Worm (Caenorhabditis elegans) whole organism, L4 larva: ENCODE data around the gene hlh-19.

Experiments
- F37D6.2 ChIP-seq: sonication (generic microtip); optimal IDR thresholded peaks from 2 replicates; lab custom pipeline; 2016; ENCODE audit warnings: mild to moderate bottlenecking, missing genetic modification characterization, missing compliant biosample characterization
- ZK546.5 ChIP-seq, 2 experiments: sonication (generic microtip); optimal IDR thresholded peaks; 2 replicates each; lab custom pipeline; 2017; ENCODE audit warnings: missing biosample characterization in 2 of 2, missing genetic modification characterization in 2 of 2
- aha-1 ChIP-seq: fragments of 150-350 bp; peaks from one replicate; lab custom pipeline; 2014; ENCODE audit warnings: missing biosample characterization, missing genetic modification characterization
- ama-1 ChIP-seq: fragments of 150-350 bp; optimal IDR thresholded peaks from 2 replicates; lab custom pipeline; 2014; ENCODE audit warnings: inconsistent platforms, mixed read lengths
- ceh-20 ChIP-seq: fragments of 200-800 bp; sonication (Bioruptor generic); IDR thresholded peaks from 2 replicates; pipeline ENCODE4 v1.3.6; 2022; ENCODE audit warnings: missing genetic modification reagents, missing genetic modification characterization, missing compliant biosample characterization
- ceh-32 ChIP-seq: sonication (generic microtip); optimal IDR thresholded peaks from 2 replicates; lab custom pipeline; 2016; ENCODE audit warnings: mild to moderate bottlenecking, missing genetic modification characterization, missing compliant biosample characterization; ENCODE audit not compliant: poor library complexity
- ceh-44 ChIP-seq: fragments of 200-800 bp; sonication (Bioruptor generic); IDR thresholded peaks from 2 replicates; pipeline ENCODE4 v1.3.6; 2022; ENCODE audit warnings: missing genetic modification reagents, missing genetic modification characterization, missing compliant biosample characterization
- ctbp-1 ChIP-seq: fragments of 200-800 bp; sonication (Bioruptor generic); IDR thresholded peaks from 2 replicates; pipeline ENCODE4 v1.3.6; 2022; ENCODE audit warnings: missing genetic modification reagents, missing genetic modification characterization, missing compliant biosample characterization
- daf-12 ChIP-seq: fragments of 150-350 bp; optimal IDR thresholded peaks from 2 replicates; lab custom pipeline; 2014; ENCODE audit warnings: missing biosample characterization, missing genetic modification reagents, missing genetic modification characterization
- dmd-6 ChIP-seq: fragments of 200-800 bp; sonication (Bioruptor generic); IDR thresholded peaks from 2 replicates; pipeline ENCODE4 v1.3.6; 2022; ENCODE audit warnings: missing genetic modification reagents, missing genetic modification characterization, missing compliant biosample characterization
- duxl-1 ChIP-seq: sonication (generic microtip); optimal IDR thresholded peaks from 2 replicates; lab custom pipeline; 2016; ENCODE audit warnings: mild to moderate bottlenecking, missing genetic modification characterization, moderate library complexity, missing compliant biosample characterization; ENCODE audit not compliant: poor library complexity
- egl-27 ChIP-seq: sonication (generic microtip); optimal IDR thresholded peaks from 3 replicates; lab custom pipeline; 2017; ENCODE audit warnings: missing biosample characterization, missing genetic modification reagents, missing genetic modification characterization
- egl-43 ChIP-seq: fragments of 200-800 bp; sonication (Bioruptor generic); IDR thresholded peaks from 2 replicates; pipeline ENCODE4 v1.3.6; 2022; ENCODE audit warnings: missing genetic modification reagents, missing genetic modification characterization, missing compliant biosample characterization
- fkh-10 ChIP-seq: fragments of 150-350 bp; optimal IDR thresholded peaks from 2 replicates; lab custom pipeline; 2014; ENCODE audit warnings: missing biosample characterization, missing genetic modification reagents, missing genetic modification characterization
- hif-1 ChIP-seq, 2 experiments: sonication (generic microtip); optimal IDR thresholded peaks; 2 replicates each; lab custom pipeline; 2016 to 2017; ENCODE audit warnings: missing compliant biosample characterization in 2 of 2, missing genetic modification characterization in 2 of 2, missing genetic modification reagents in 2 of 2, missing genotype in 2 of 2, mild to moderate bottlenecking in 1 of 2
- hlh-11 ChIP-seq: fragments of 200-800 bp; sonication (Bioruptor generic); optimal IDR thresholded peaks from 2 replicates; lab custom pipeline; 2018; ENCODE audit warnings: mild to moderate bottlenecking, missing genetic modification characterization, missing compliant biosample characterization
- hlh-30 ChIP-seq: sonication (generic microtip); optimal IDR thresholded peaks from 2 replicates; lab custom pipeline; 2017; ENCODE audit warnings: antibody characterized with exemption, mild to moderate bottlenecking, missing genetic modification characterization, missing compliant biosample characterization; ENCODE audit not compliant: insufficient read depth
- hmg-1.1 ChIP-seq: fragments of 200-800 bp; sonication (Bioruptor generic); IDR thresholded peaks from 2 replicates; pipeline ENCODE4 v1.3.6; 2022; ENCODE audit warnings: missing genetic modification reagents, missing genetic modification characterization, missing compliant biosample characterization
- lir-3 ChIP-seq: sonication (generic microtip); optimal IDR thresholded peaks from 2 replicates; lab custom pipeline; 2016; ENCODE audit warnings: mild to moderate bottlenecking, missing genetic modification characterization, missing compliant biosample characterization
- lsy-2 ChIP-seq, 2 experiments: fragments of 150-350 bp in 1 of 2; sonication (generic microtip) in 1 of 2; optimal IDR thresholded peaks; 2 replicates each; lab custom pipeline; 2014 to 2017; ENCODE audit warnings: missing biosample characterization in 2 of 2, missing genetic modification characterization in 2 of 2
- mdl-1 ChIP-seq, 2 experiments: fragments of 150-350 bp in 1 of 2; sonication (generic microtip) in 1 of 2; optimal IDR thresholded peaks; 2 replicates each; lab custom pipeline; 2014 to 2017; ENCODE audit warnings: missing biosample characterization in 2 of 2, missing genetic modification characterization in 2 of 2
- mdt-29 ChIP-seq: fragments of 200-800 bp; sonication (Bioruptor generic); IDR thresholded peaks from 2 replicates; pipeline ENCODE4 v1.3.6; 2022; ENCODE audit warnings: missing genetic modification reagents, missing genetic modification characterization, missing compliant biosample characterization
- mep-1 ChIP-seq: fragments of 150-350 bp; sonication (generic microtip); optimal IDR thresholded peaks from 3 replicates; lab custom pipeline; 2014; ENCODE audit warnings: missing biosample characterization, missing genetic modification characterization
- mxl-2 ChIP-seq: fragments of 200-800 bp; sonication (Bioruptor generic); conservative IDR thresholded peaks from 2 replicates; pipeline ENCODE4 v1.3.6; 2022; ENCODE audit warnings: missing genetic modification reagents, missing genetic modification characterization, missing compliant biosample characterization
- nhr-28 ChIP-seq: fragments of 150-350 bp; optimal IDR thresholded peaks from 2 replicates; lab custom pipeline; 2014; ENCODE audit warnings: missing biosample characterization, missing genetic modification characterization
- rbr-2 ChIP-seq: sonication (generic microtip); optimal IDR thresholded peaks from 2 replicates; lab custom pipeline; 2016; ENCODE audit warnings: missing genotype, missing genetic modification characterization, missing compliant biosample characterization
- saeg-2 ChIP-seq: fragments of 200-800 bp; sonication (Bioruptor generic); IDR thresholded peaks from 2 replicates; pipeline ENCODE4 v1.3.6; 2022; ENCODE audit warnings: missing genetic modification reagents, missing genetic modification characterization, missing compliant biosample characterization
- set-16 ChIP-seq: fragments of 200-800 bp; sonication (Bioruptor generic); IDR thresholded peaks from 2 replicates; pipeline ENCODE4 v1.3.6; 2022; ENCODE audit warnings: missing genetic modification reagents, missing genetic modification characterization, missing compliant biosample characterization
- snpc-4 ChIP-seq: fragments of 150-350 bp; optimal IDR thresholded peaks from 2 replicates; lab custom pipeline; 2014; ENCODE audit warnings: missing biosample characterization, missing genetic modification characterization
- spr-1 ChIP-seq: sonication (generic microtip); optimal IDR thresholded peaks from 2 replicates; lab custom pipeline; 2016; ENCODE audit warnings: mild to moderate bottlenecking, missing genetic modification characterization, missing compliant biosample characterization
- spr-3 ChIP-seq: fragments of 200-800 bp; sonication (Bioruptor generic); optimal IDR thresholded peaks from 2 replicates; lab custom pipeline; 2018; ENCODE audit warnings: mild to moderate bottlenecking, missing genetic modification characterization, missing compliant biosample characterization
- tag-97 ChIP-seq: fragments of 200-800 bp; sonication (Bioruptor generic); IDR thresholded peaks from 2 replicates; pipeline ENCODE4 v1.3.6; 2022; ENCODE audit warnings: missing genetic modification characterization, missing compliant biosample characterization
- unc-39 ChIP-seq: sonication (generic microtip); optimal IDR thresholded peaks from 2 replicates; lab custom pipeline; 2017; ENCODE audit warnings: missing biosample characterization, missing genetic modification characterization
- unc-62 ChIP-seq, 3 experiments: fragments of 150-350 bp in 1 of 3; sonication (generic microtip); optimal IDR thresholded peaks in 2 of 3; peaks in 1 of 3; 1 replicate in 1 of 3; 2 replicates in 2 of 3; lab custom pipeline; 2014 to 2017; ENCODE audit warnings: missing biosample characterization in 3 of 3, missing genetic modification characterization in 3 of 3, missing genetic modification reagents in 3 of 3, missing genotype in 1 of 3
- vab-7 ChIP-seq: fragments of 200-800 bp; sonication (Bioruptor generic); IDR thresholded peaks from 2 replicates; pipeline ENCODE4 v1.3.6; 2022; ENCODE audit warnings: missing genetic modification reagents, missing genetic modification characterization, missing compliant biosample characterization
- zag-1 ChIP-seq: fragments of 150-350 bp; optimal IDR thresholded peaks from 2 replicates; lab custom pipeline; 2014; ENCODE audit warnings: missing biosample characterization, missing genetic modification characterization
- zfp-3 ChIP-seq: fragments of 200-800 bp; sonication (Bioruptor generic); conservative IDR thresholded peaks from 2 replicates; pipeline ENCODE4 v1.3.6; 2022; ENCODE audit warnings: missing genetic modification reagents, missing genetic modification characterization, missing compliant biosample characterization
- zip-11 ChIP-seq: fragments of 200-800 bp; sonication (Bioruptor generic); IDR thresholded peaks from 2 replicates; pipeline ENCODE4 v1.3.6; 2022; ENCODE audit warnings: missing genetic modification characterization, missing compliant biosample characterization

hlh-19 gene

ce11 chrX:557195-557594, at the start of gene hlh-19:
TSS of gene hlh-19 (minus strand) at chrX:557295.
- peak in 1 of 2 experiments; percentile 25 for TF ChIP-seq unc-62 (GFP tag; optimal IDR thresholded peaks at IDR 0.05 in 1 of 2; lab: Kevin White, UChicago)
- TF ChIP-seq unc-62 (tag; optimal IDR thresholded peaks at IDR 0.05; lab: Kevin White, UChicago) = no peak
- TF ChIP-seq ama-1 (lab: Kevin White, UChicago) = no peak
- TF ChIP-seq ZK546.5 (tag; optimal IDR thresholded peaks at IDR 0.05; lab: Kevin White, UChicago) = no peak
- TF ChIP-seq zag-1 (tag; lab: Kevin White, UChicago) = no peak
- TF ChIP-seq spr-3 (GFP tag; lab: Kevin White, UChicago) = no peak
- TF ChIP-seq fkh-10 (GFP tag; lab: Kevin White, UChicago) = no peak

ce11 chrX:601860-602259, 44.8 kb upstream of the hlh-19 start, which contains the start of gene F13C5.1:
TSS of gene F13C5.1 (plus strand) at chrX:602160.
- TF ChIP-seq zip-11 (GFP tag; lab: Robert Waterston, UW) = no peak
- TF ChIP-seq lir-3 (tag; lab: Kevin White, UChicago) = no peak
- no peak for TF ChIP-seq unc-39 (tag; lab: Kevin White, UChicago)
- no peak for TF ChIP-seq mxl-2 (GFP tag; lab: Robert Waterston, UW)
- no peak for TF ChIP-seq aha-1 (tag; lab: Kevin White, UChicago)
- no peak for TF ChIP-seq snpc-4 (tag; lab: Kevin White, UChicago)
- TF ChIP-seq nhr-28 = no peak
- no peak for TF ChIP-seq ZK546.5 (tag; optimal IDR thresholded peaks at IDR 0.05; lab: Kevin White, UChicago)

- TF ChIP-seq egl-43 (GFP tag; lab: Robert Waterston, UW) (peak; percentile 68), vab-7 (GFP tag; lab: Robert Waterston, UW) (peak; percentile 17; the same call in 1 of the 2 replicates), zfp-3 (GFP tag; lab: Robert Waterston, UW) (no peak), aha-1 (tag; lab: Kevin White, UChicago) (peak; percentile 88), hmg-1.1 (peak; percentile 81), hlh-11 (tag; lab: Kevin White, UChicago) (peak; percentile 2), egl-27 (tag; lab: Kevin White, UChicago) (no peak), duxl-1 (tag; lab: Kevin White, UChicago) (no peak), lsy-2 (tag; optimal IDR thresholded peaks at IDR 0.05; lab: Kevin White, UChicago) (peak in 1 of 2 experiments; percentile 32), ceh-20 (GFP tag; lab: Robert Waterston, UW) (0 out of 2 replicates have a peak, but pooled peaks have one; percentile 63), ctbp-1 (GFP tag; lab: Robert Waterston, UW) (0 out of 2 replicates have a peak, but pooled peaks have one; percentile 52), spr-1 (no peak), F37D6.2 (tag; lab: Kevin White, UChicago) (peak; percentile 36), set-16 (GFP tag; lab: Robert Waterston, UW) (peak; percentile 82), hif-1 (tag; optimal IDR thresholded peaks at IDR 0.05; lab: Kevin White, UChicago) (peak in 1 of 2 experiments; percentile 88), mdl-1 (tag; optimal IDR thresholded peaks at IDR 0.05; lab: Kevin White, UChicago) (peak in 1 of 2 experiments; percentile 42), rbr-2 (tag; lab: Kevin White, UChicago) (peak; percentile 69), daf-12 (tag; lab: Kevin White, UChicago) (no peak), ceh-44 (GFP tag; lab: Robert Waterston, UW) (0 out of 2 replicates have a peak, but pooled peaks have one; percentile 4), snpc-4 (tag; lab: Kevin White, UChicago) (no peak), saeg-2 (GFP tag; lab: Robert Waterston, UW) (no peak), ceh-32 (tag; lab: Kevin White, UChicago) (no peak), mdt-29 (no peak), tag-97 (no peak), fkh-10 (GFP tag; lab: Kevin White, UChicago) (peak; percentile 84), ama-1 (lab: Kevin White, UChicago) (no peak), hlh-30 (tag; lab: Kevin White, UChicago) (peak; percentile 79), dmd-6 (GFP tag; lab: Robert Waterston, UW) (peak; percentile 25; the same call in 1 of the 2 replicates), mep-1 (tag; lab: Kevin White, UChicago) (peak; percentile 55)
Observed at ce11 chrX:601340-601757, 44.3 kb upstream of the hlh-19 start.
